Worm (Caenorhabditis elegans) whole organism, L4 larva: ENCODE measurements around the gene cnp-3.
"Not testable (repeated sequence)": the region's sequence is repeated elsewhere in the genome, so short reads cannot be mapped to it uniquely, and the experiment has no call there.

Source experiments
- F37D6.2 ChIP-seq: sonication (generic microtip); optimal IDR thresholded peaks from 2 replicates; lab custom pipeline; 2016; ENCODE audit warnings: mild to moderate bottlenecking, missing genetic modification characterization, missing compliant biosample characterization
- F49E8.2 ChIP-seq: sonication (generic microtip); optimal IDR thresholded peaks from 2 replicates; lab custom pipeline; 2016; ENCODE audit warnings: missing compliant biosample characterization, mild to moderate bottlenecking, missing genetic modification characterization, borderline replicate concordance
- Y48G9A.11 ChIP-seq: fragments of 200-800 bp; sonication (Bioruptor generic); IDR thresholded peaks from 2 replicates; pipeline ENCODE4 v1.3.6; 2022; ENCODE audit warnings: missing genetic modification reagents, missing genetic modification characterization, missing compliant biosample characterization
- Y5F2A.4 ChIP-seq: fragments of 200-800 bp; sonication (Bioruptor generic); optimal IDR thresholded peaks from 2 replicates; lab custom pipeline; 2018; ENCODE audit warnings: mild to moderate bottlenecking, missing genetic modification characterization, missing compliant biosample characterization
- Y75B8A.6 ChIP-seq: fragments of 200-800 bp; sonication (Bioruptor generic); IDR thresholded peaks from 2 replicates; pipeline ENCODE4 v1.3.6; 2022; ENCODE audit warnings: missing genetic modification reagents, missing genetic modification characterization, missing compliant biosample characterization
- aha-1 ChIP-seq: fragments of 150-350 bp; peaks from one replicate; lab custom pipeline; 2014; ENCODE audit warnings: missing biosample characterization, missing genetic modification characterization
- aly-2 ChIP-seq: sonication (generic microtip); optimal IDR thresholded peaks from 2 replicates; lab custom pipeline; 2018; ENCODE audit warnings: missing biosample characterization, missing genetic modification characterization
- ama-1 ChIP-seq: fragments of 150-350 bp; optimal IDR thresholded peaks from 2 replicates; lab custom pipeline; 2014; ENCODE audit warnings: inconsistent platforms, mixed read lengths
- ceh-32 ChIP-seq: sonication (generic microtip); optimal IDR thresholded peaks from 2 replicates; lab custom pipeline; 2016; ENCODE audit warnings: mild to moderate bottlenecking, missing genetic modification characterization, missing compliant biosample characterization; ENCODE audit not compliant: poor library complexity
- daf-19 ChIP-seq: fragments of 200-800 bp; sonication (Bioruptor generic); conservative IDR thresholded peaks from 2 replicates; pipeline ENCODE4 v1.3.6; 2022; ENCODE audit warnings: missing genetic modification characterization, missing compliant biosample characterization
- daf-8 ChIP-seq: fragments of 200-800 bp; sonication (Bioruptor generic); IDR thresholded peaks from 2 replicates; pipeline ENCODE4 v1.3.6; 2022; ENCODE audit warnings: missing genetic modification characterization, missing compliant biosample characterization
- dmd-8 ChIP-seq: fragments of 200-800 bp; sonication (Bioruptor generic); IDR thresholded peaks from 2 replicates; pipeline ENCODE4 v1.3.6; 2022; ENCODE audit warnings: missing genetic modification characterization, missing compliant biosample characterization
- dve-1 ChIP-seq: sonication (generic microtip); optimal IDR thresholded peaks from 2 replicates; lab custom pipeline; 2017; ENCODE audit warnings: antibody characterized with exemption, mild to moderate bottlenecking, missing genetic modification characterization, missing compliant biosample characterization; ENCODE audit not compliant: insufficient read depth
- egl-27 ChIP-seq: sonication (generic microtip); optimal IDR thresholded peaks from 3 replicates; lab custom pipeline; 2017; ENCODE audit warnings: missing biosample characterization, missing genetic modification reagents, missing genetic modification characterization
- fkh-10 ChIP-seq: fragments of 150-350 bp; optimal IDR thresholded peaks from 2 replicates; lab custom pipeline; 2014; ENCODE audit warnings: missing biosample characterization, missing genetic modification reagents, missing genetic modification characterization
- hlh-30 ChIP-seq: sonication (generic microtip); optimal IDR thresholded peaks from 2 replicates; lab custom pipeline; 2017; ENCODE audit warnings: antibody characterized with exemption, mild to moderate bottlenecking, missing genetic modification characterization, missing compliant biosample characterization; ENCODE audit not compliant: insufficient read depth
- hmg-1.1 ChIP-seq: fragments of 200-800 bp; sonication (Bioruptor generic); IDR thresholded peaks from 2 replicates; pipeline ENCODE4 v1.3.6; 2022; ENCODE audit warnings: missing genetic modification reagents, missing genetic modification characterization, missing compliant biosample characterization
- lin-15B ChIP-seq: fragments of 150-350 bp; sonication (generic microtip); optimal IDR thresholded peaks from 3 replicates; lab custom pipeline; 2014; ENCODE audit warnings: missing biosample characterization, missing genetic modification characterization
- lin-29 ChIP-seq: fragments of 200-800 bp; sonication (Bioruptor generic); IDR thresholded peaks from 2 replicates; pipeline ENCODE4 v1.3.6; 2022; ENCODE audit warnings: missing genetic modification reagents, missing genetic modification characterization, missing compliant biosample characterization
- lin-38 ChIP-seq: fragments of 200-800 bp; sonication (Bioruptor generic); IDR thresholded peaks from 2 replicates; pipeline ENCODE4 v1.3.6; 2022; ENCODE audit warnings: missing genetic modification reagents, missing genetic modification characterization, missing compliant biosample characterization
- lin-39 ChIP-seq: fragments of 150-350 bp; optimal IDR thresholded peaks from 2 replicates; lab custom pipeline; 2014; ENCODE audit warnings: missing biosample characterization, missing genetic modification reagents, missing genetic modification characterization
- lir-3 ChIP-seq: sonication (generic microtip); optimal IDR thresholded peaks from 2 replicates; lab custom pipeline; 2016; ENCODE audit warnings: mild to moderate bottlenecking, missing genetic modification characterization, missing compliant biosample characterization
- lsy-2 ChIP-seq, 2 experiments: fragments of 150-350 bp in 1 of 2; sonication (generic microtip) in 1 of 2; optimal IDR thresholded peaks; 2 replicates each; lab custom pipeline; 2014 to 2017; ENCODE audit warnings: missing biosample characterization in 2 of 2, missing genetic modification characterization in 2 of 2
- madf-9 ChIP-seq: fragments of 200-800 bp; sonication (Bioruptor generic); conservative IDR thresholded peaks from 2 replicates; pipeline ENCODE4 v1.3.6; 2022; ENCODE audit warnings: missing genetic modification reagents, missing genetic modification characterization, missing compliant biosample characterization
- mdt-29 ChIP-seq: fragments of 200-800 bp; sonication (Bioruptor generic); IDR thresholded peaks from 2 replicates; pipeline ENCODE4 v1.3.6; 2022; ENCODE audit warnings: missing genetic modification reagents, missing genetic modification characterization, missing compliant biosample characterization
- mep-1 ChIP-seq: fragments of 150-350 bp; sonication (generic microtip); optimal IDR thresholded peaks from 3 replicates; lab custom pipeline; 2014; ENCODE audit warnings: missing biosample characterization, missing genetic modification characterization
- mxl-2 ChIP-seq: fragments of 200-800 bp; sonication (Bioruptor generic); conservative IDR thresholded peaks from 2 replicates; pipeline ENCODE4 v1.3.6; 2022; ENCODE audit warnings: missing genetic modification reagents, missing genetic modification characterization, missing compliant biosample characterization
- nhr-111 ChIP-seq: fragments of 200-800 bp; sonication (Bioruptor generic); optimal IDR thresholded peaks from 2 replicates; lab custom pipeline; 2018; ENCODE audit warnings: mild to moderate bottlenecking, missing genetic modification characterization, missing compliant biosample characterization
- nhr-77 ChIP-seq: fragments of 150-350 bp; optimal IDR thresholded peaks from 2 replicates; lab custom pipeline; 2014; ENCODE audit warnings: missing biosample characterization, missing genetic modification characterization
- php-3 ChIP-seq: fragments of 200-800 bp; sonication (Bioruptor generic); IDR thresholded peaks from 2 replicates; pipeline ENCODE4 v1.3.6; 2022; ENCODE audit warnings: missing genetic modification reagents, missing genetic modification characterization, missing compliant biosample characterization
- pqm-1 ChIP-seq: sonication (generic microtip); optimal IDR thresholded peaks from 2 replicates; lab custom pipeline; 2017; ENCODE audit warnings: missing biosample characterization, missing genetic modification characterization
- rbr-2 ChIP-seq: sonication (generic microtip); optimal IDR thresholded peaks from 2 replicates; lab custom pipeline; 2016; ENCODE audit warnings: missing genotype, missing genetic modification characterization, missing compliant biosample characterization
- set-16 ChIP-seq: fragments of 200-800 bp; sonication (Bioruptor generic); IDR thresholded peaks from 2 replicates; pipeline ENCODE4 v1.3.6; 2022; ENCODE audit warnings: missing genetic modification reagents, missing genetic modification characterization, missing compliant biosample characterization
- tag-97 ChIP-seq: fragments of 200-800 bp; sonication (Bioruptor generic); IDR thresholded peaks from 2 replicates; pipeline ENCODE4 v1.3.6; 2022; ENCODE audit warnings: missing genetic modification characterization, missing compliant biosample characterization
- unc-39 ChIP-seq: sonication (generic microtip); optimal IDR thresholded peaks from 2 replicates; lab custom pipeline; 2017; ENCODE audit warnings: missing biosample characterization, missing genetic modification characterization
- unc-62 ChIP-seq, 3 experiments: fragments of 150-350 bp in 1 of 3; sonication (generic microtip); optimal IDR thresholded peaks in 2 of 3; peaks in 1 of 3; 1 replicate in 1 of 3; 2 replicates in 2 of 3; lab custom pipeline; 2014 to 2017; ENCODE audit warnings: missing biosample characterization in 3 of 3, missing genetic modification characterization in 3 of 3, missing genetic modification reagents in 3 of 3, missing genotype in 1 of 3
- zfp-3 ChIP-seq: fragments of 200-800 bp; sonication (Bioruptor generic); conservative IDR thresholded peaks from 2 replicates; pipeline ENCODE4 v1.3.6; 2022; ENCODE audit warnings: missing genetic modification reagents, missing genetic modification characterization, missing compliant biosample characterization
- zip-2 ChIP-seq: fragments of 150-350 bp; optimal IDR thresholded peaks from 2 replicates; lab custom pipeline; 2014; ENCODE audit warnings: missing biosample characterization, missing genetic modification characterization

The cnp-3 gene

ce11 chrX:17135704-17136103 is 2.2 kb downstream of the cnp-3 start (continued):
- TF ChIP-seq lir-3 (tag; lab: Kevin White, UChicago) (no peak), lin-29 (GFP tag; lab: Robert Waterston, UW) (no peak), lin-15B (tag; lab: Kevin White, UChicago) (no peak), mdt-29 (GFP tag; lab: Robert Waterston, UW) (no peak), nhr-77 (tag; lab: Kevin White, UChicago) (peak; percentile 56), dmd-8 (GFP tag; lab: Robert Waterston, UW) (no peak), ama-1 (lab: Kevin White, UChicago) (no peak), fkh-10 (GFP tag; lab: Kevin White, UChicago) (no peak), zfp-3 (GFP tag; lab: Robert Waterston, UW) (0 out of 2 replicates have a peak, but pooled peaks have one; percentile 35), Y5F2A.4 (GFP tag; lab: Kevin White, UChicago) (no peak), ceh-32 (tag; lab: Kevin White, UChicago) (no peak), daf-8 (GFP tag; lab: Robert Waterston, UW) (no peak), unc-62 (GFP tag; optimal IDR thresholded peaks at IDR 0.05 in 1 of 2; lab: Kevin White, UChicago) (peak in 1 of 2 experiments; percentile 75), unc-62 (tag; optimal IDR thresholded peaks at IDR 0.05; lab: Kevin White, UChicago) (no peak), F37D6.2 (no peak), Y75B8A.6 (GFP tag; lab: Robert Waterston, UW) (no peak), nhr-111 (GFP tag; lab: Kevin White, UChicago) (no peak), Y48G9A.11 (GFP tag; lab: Robert Waterston, UW) (no peak), mxl-2 (no peak), mep-1 (peak; percentile 70), rbr-2 (tag; lab: Kevin White, UChicago) (no peak), lsy-2 (tag; optimal IDR thresholded peaks at IDR 0.05; lab: Kevin White, UChicago) (peak in 1 of 2 experiments; percentile 47), set-16 (GFP tag; lab: Robert Waterston, UW) (no peak), aha-1 (peak; percentile 98), hlh-30 (tag; lab: Kevin White, UChicago) (peak; percentile 52), tag-97 (GFP tag; lab: Robert Waterston, UW) (no peak)

ce11 chrX:17134427-17134826 is 3.5 kb downstream of the cnp-3 start, which contains the start of gene K09E3.7:
K09E3.7 (minus strand) TSS chrX:17134527.
- TF ChIP-seq Y48G9A.11 (GFP tag; lab: Robert Waterston, UW) (no peak), fkh-10 (GFP tag; lab: Kevin White, UChicago) (no peak), mdt-29 (GFP tag; lab: Robert Waterston, UW) (no peak), mxl-2 (no peak), hmg-1.1 (GFP tag; lab: Robert Waterston, UW) (no peak), php-3 (no peak), pqm-1 (tag; lab: Kevin White, UChicago) (no peak), lin-29 (GFP tag; lab: Robert Waterston, UW) (no peak), unc-39 (tag; lab: Kevin White, UChicago) (no peak), madf-9 (no peak), hlh-30 (tag; lab: Kevin White, UChicago) (no peak), egl-27 (no peak), lin-38 (GFP tag; lab: Robert Waterston, UW) (no peak), zip-2 (no peak), lir-3 (tag; lab: Kevin White, UChicago) (no peak), dve-1 (no peak), aly-2 (tag; lab: Kevin White, UChicago) (no peak)

ce11 chrX:17117359-17117758 is 20.6 kb downstream of the cnp-3 start, which contains the start of gene K09E3.2:
K09E3.2 (plus strand) TSS chrX:17117659.
- not testable (repeated sequence) for TF ChIP-seq daf-19 (GFP tag; lab: Robert Waterston, UW); lin-39 (tag; lab: Kevin White, UChicago); F49E8.2 (tag; lab: Kevin White, UChicago)
